Worm (Caenorhabditis elegans) whole organism, mixed stage, embryonic: ENCODE data around the gene C02B8.3.
A peak's percentile ranks its signal among the peaks of the same experiment; 100 is the strongest.

ENCODE experiments used
- M03D4.4 ChIP-seq: sonication (generic microtip); optimal IDR thresholded peaks from 2 replicates; lab custom pipeline; 2017; ENCODE audit warnings: mild to moderate bottlenecking, missing genetic modification characterization, missing compliant biosample characterization
- bed-3 ChIP-seq: fragments of 200-800 bp; sonication (Bioruptor generic); optimal IDR thresholded peaks from 3 replicates; lab custom pipeline; 2018; ENCODE audit warnings: mild to moderate bottlenecking, missing genetic modification characterization, moderate library complexity, missing compliant biosample characterization
- blmp-1 ChIP-seq: fragments of 150-350 bp; optimal IDR thresholded peaks from 2 replicates; lab custom pipeline; 2014; ENCODE audit warnings: missing biosample characterization, missing genetic modification characterization
- ceh-39 ChIP-seq: fragments of 150-350 bp; optimal IDR thresholded peaks from 2 replicates; lab custom pipeline; 2014; ENCODE audit warnings: missing biosample characterization, missing genetic modification characterization
- ceh-43 ChIP-seq: fragments of 200-800 bp; sonication (Bioruptor generic); optimal IDR thresholded peaks from 2 replicates; lab custom pipeline; 2018; ENCODE audit warnings: mild to moderate bottlenecking, missing genetic modification characterization, moderate library complexity, missing compliant biosample characterization
- ceh-83 ChIP-seq: fragments of 200-800 bp; sonication (Bioruptor generic); optimal IDR thresholded peaks from 2 replicates; lab custom pipeline; 2018; ENCODE audit warnings: mild to moderate bottlenecking, missing genetic modification characterization, missing compliant biosample characterization
- ces-1 ChIP-seq: fragments of 150-350 bp; optimal IDR thresholded peaks from 2 replicates; lab custom pipeline; 2014; ENCODE audit warnings: missing biosample characterization, missing genetic modification reagents, missing genetic modification characterization
- cnd-1 ChIP-seq: fragments of 200-800 bp; sonication (Bioruptor generic); optimal IDR thresholded peaks from 2 replicates; lab custom pipeline; 2018; ENCODE audit warnings: mild to moderate bottlenecking, missing genetic modification characterization, missing compliant biosample characterization
- drap-1 ChIP-seq: fragments of 200-800 bp; sonication (Bioruptor generic); optimal IDR thresholded peaks from 3 replicates; lab custom pipeline; 2018; ENCODE audit warnings: mild to moderate bottlenecking, missing genetic modification characterization, missing compliant biosample characterization
- elt-1 ChIP-seq: sonication (generic microtip); optimal IDR thresholded peaks from 2 replicates; lab custom pipeline; 2017; ENCODE audit warnings: missing genetic modification characterization, mild to moderate bottlenecking, missing compliant biosample characterization, antibody characterized with exemption, moderate library complexity, borderline replicate concordance; ENCODE audit not compliant: insufficient read depth
- elt-3 ChIP-seq: fragments of 150-350 bp; optimal IDR thresholded peaks from 2 replicates; lab custom pipeline; 2014; ENCODE audit warnings: missing biosample characterization, missing genetic modification characterization
- flh-1 ChIP-seq: fragments of 200-800 bp; sonication (Bioruptor generic); optimal IDR thresholded peaks from 2 replicates; lab custom pipeline; 2018; ENCODE audit warnings: mild to moderate bottlenecking, missing genetic modification characterization, moderate library complexity, missing compliant biosample characterization
- ham-2 ChIP-seq: fragments of 200-800 bp; sonication (Bioruptor generic); optimal IDR thresholded peaks from 2 replicates; lab custom pipeline; 2018; ENCODE audit warnings: mild to moderate bottlenecking, missing genetic modification characterization, missing compliant biosample characterization
- hlh-1 ChIP-seq: fragments of 150-350 bp; optimal IDR thresholded peaks from 2 replicates; lab custom pipeline; 2014; ENCODE audit warnings: missing biosample characterization, missing genetic modification reagents, missing genetic modification characterization
- lin-13 ChIP-seq: fragments of 150-350 bp; optimal IDR thresholded peaks from 2 replicates; lab custom pipeline; 2014; ENCODE audit warnings: missing biosample characterization, missing genetic modification characterization
- lin-32 ChIP-seq: fragments of 200-800 bp; sonication (Bioruptor generic); optimal IDR thresholded peaks from 2 replicates; lab custom pipeline; 2018; ENCODE audit warnings: mild to moderate bottlenecking, missing genetic modification characterization, missing compliant biosample characterization
- lsy-2 ChIP-seq: fragments of 150-350 bp; optimal IDR thresholded peaks from 2 replicates; lab custom pipeline; 2014; ENCODE audit warnings: missing biosample characterization, missing genetic modification characterization
- mab-5 ChIP-seq: fragments of 150-350 bp; optimal IDR thresholded peaks from 2 replicates; lab custom pipeline; 2014; ENCODE audit warnings: missing biosample characterization, missing genetic modification characterization
- mep-1 ChIP-seq: fragments of 150-350 bp; optimal IDR thresholded peaks from 2 replicates; lab custom pipeline; 2017; ENCODE audit warnings: missing biosample characterization, missing genetic modification reagents, missing genetic modification characterization, inconsistent platforms
- mls-2 ChIP-seq: sonication (generic microtip); optimal IDR thresholded peaks from 2 replicates; lab custom pipeline; 2016; ENCODE audit warnings: mild to moderate bottlenecking, missing genetic modification characterization, moderate library complexity, missing compliant biosample characterization
- nhr-12 ChIP-seq: fragments of 150-350 bp; optimal IDR thresholded peaks from 2 replicates; lab custom pipeline; 2014; ENCODE audit warnings: missing biosample characterization, missing genetic modification characterization
- nhr-2 ChIP-seq: fragments of 150-350 bp; optimal IDR thresholded peaks from 2 replicates; lab custom pipeline; 2014; ENCODE audit warnings: missing biosample characterization, missing genetic modification characterization
- nhr-237 ChIP-seq: fragments of 150-350 bp; optimal IDR thresholded peaks from 2 replicates; lab custom pipeline; 2014; ENCODE audit warnings: missing biosample characterization, missing genetic modification characterization
- nhr-28 ChIP-seq: fragments of 150-350 bp; optimal IDR thresholded peaks from 2 replicates; lab custom pipeline; 2014; ENCODE audit warnings: missing biosample characterization, missing genetic modification characterization
- nhr-76 ChIP-seq: sonication (generic microtip); optimal IDR thresholded peaks from 2 replicates; lab custom pipeline; 2017; ENCODE audit warnings: missing biosample characterization, missing genetic modification characterization
- pha-4 ChIP-seq: fragments of 150-350 bp; optimal IDR thresholded peaks from 2 replicates; lab custom pipeline; 2018; ENCODE audit warnings: missing biosample characterization, missing genetic modification reagents, missing genetic modification characterization
- sem-2 ChIP-seq: fragments of 200-800 bp; sonication (Bioruptor generic); optimal IDR thresholded peaks from 2 replicates; lab custom pipeline; 2018; ENCODE audit warnings: mild to moderate bottlenecking, missing genetic modification characterization, missing compliant biosample characterization
- snpc-4 ChIP-seq: fragments of 150-350 bp; optimal IDR thresholded peaks from 2 replicates; lab custom pipeline; 2014; ENCODE audit warnings: missing biosample characterization, missing genetic modification characterization
- sptf-1 ChIP-seq: sonication (generic microtip); optimal IDR thresholded peaks from 2 replicates; lab custom pipeline; 2017; ENCODE audit warnings: mild to moderate bottlenecking, missing genetic modification characterization, moderate library complexity, missing compliant biosample characterization
- tbx-8 ChIP-seq: fragments of 200-800 bp; sonication (Bioruptor generic); optimal IDR thresholded peaks from 2 replicates; lab custom pipeline; 2018; ENCODE audit warnings: mild to moderate bottlenecking, missing genetic modification characterization, moderate library complexity, missing compliant biosample characterization
- unc-120 ChIP-seq: sonication (generic microtip); optimal IDR thresholded peaks from 2 replicates; lab custom pipeline; 2017; ENCODE audit warnings: missing genetic modification characterization, missing compliant biosample characterization; ENCODE audit not compliant: poor library complexity, severe bottlenecking
- unc-39 ChIP-seq: fragments of 150-350 bp; optimal IDR thresholded peaks from 2 replicates; lab custom pipeline; 2014; ENCODE audit warnings: missing biosample characterization, missing genetic modification characterization
- unc-62 ChIP-seq: fragments of 150-350 bp; optimal IDR thresholded peaks from 2 replicates; lab custom pipeline; 2014; ENCODE audit warnings: missing biosample characterization, missing genetic modification reagents, missing genetic modification characterization
- zip-8 ChIP-seq: fragments of 150-350 bp; optimal IDR thresholded peaks from 2 replicates; lab custom pipeline; 2014; ENCODE audit warnings: missing biosample characterization, missing genetic modification characterization
- ztf-11 ChIP-seq: fragments of 150-350 bp; optimal IDR thresholded peaks from 2 replicates; lab custom pipeline; 2014; ENCODE audit warnings: missing biosample characterization, missing genetic modification characterization

The C02B8.3 gene

DNA sequence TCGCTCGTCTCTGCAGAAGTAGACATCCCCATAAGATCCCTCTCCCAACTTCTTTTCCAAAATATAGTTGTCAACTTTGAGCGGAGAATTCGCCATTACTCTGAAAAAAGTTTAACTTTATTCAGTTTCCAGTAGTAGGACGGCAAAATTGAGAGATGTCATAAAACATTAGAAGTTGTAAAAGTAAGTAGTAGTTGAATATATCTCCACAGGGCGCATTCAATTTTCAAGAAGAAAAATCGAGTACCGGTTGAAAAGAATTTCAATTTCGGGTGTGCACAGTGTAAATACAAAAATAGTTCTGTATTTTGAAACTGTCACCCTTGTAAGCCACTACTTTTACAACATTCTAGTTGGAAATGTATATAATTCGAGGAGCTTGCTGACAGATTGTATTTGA is 11.4 kb downstream of the C02B8.3 start, which contains the start of gene F22F1.2:
TSS of gene F22F1.2 (minus strand) at position 101 of the 400 bp plus-strand sequence.
- no peak for TF ChIP-seq flh-1 (GFP tag; lab: Kevin White, UChicago)
- no peak for TF ChIP-seq nhr-237
- no peak for TF ChIP-seq nhr-2
- TF ChIP-seq ceh-43 (GFP tag; lab: Kevin White, UChicago), result no peak
- TF ChIP-seq unc-39 (tag; lab: Kevin White, UChicago), result no peak
- no peak for TF ChIP-seq lsy-2 (tag; lab: Kevin White, UChicago)
- no peak for TF ChIP-seq mls-2 (tag; lab: Kevin White, UChicago)

DNA sequence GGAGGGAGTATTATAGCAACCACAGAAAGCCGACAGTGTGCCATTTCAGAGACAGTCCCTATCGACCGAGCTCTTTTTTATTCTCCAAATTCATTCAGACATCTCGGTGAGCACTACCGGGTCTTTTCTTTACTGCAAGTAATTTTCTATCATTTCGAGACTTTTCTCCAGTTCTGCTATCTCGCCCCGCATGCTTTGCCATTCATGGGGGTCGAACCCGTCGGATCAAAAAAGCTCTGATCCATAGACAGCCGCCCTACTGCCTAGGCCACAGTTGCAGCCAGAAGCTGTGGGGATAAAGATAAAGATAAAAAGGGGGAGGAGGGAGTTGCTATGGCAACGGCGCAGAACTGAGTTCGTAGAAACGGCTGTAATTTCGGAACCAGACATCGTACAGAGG is 12.2 kb downstream of the C02B8.3 start:
- TF ChIP-seq mep-1 (tag; lab: Kevin White, UChicago), result no peak
- TF ChIP-seq ceh-83 (GFP tag; lab: Kevin White, UChicago), result peak; percentile 56

DNA sequence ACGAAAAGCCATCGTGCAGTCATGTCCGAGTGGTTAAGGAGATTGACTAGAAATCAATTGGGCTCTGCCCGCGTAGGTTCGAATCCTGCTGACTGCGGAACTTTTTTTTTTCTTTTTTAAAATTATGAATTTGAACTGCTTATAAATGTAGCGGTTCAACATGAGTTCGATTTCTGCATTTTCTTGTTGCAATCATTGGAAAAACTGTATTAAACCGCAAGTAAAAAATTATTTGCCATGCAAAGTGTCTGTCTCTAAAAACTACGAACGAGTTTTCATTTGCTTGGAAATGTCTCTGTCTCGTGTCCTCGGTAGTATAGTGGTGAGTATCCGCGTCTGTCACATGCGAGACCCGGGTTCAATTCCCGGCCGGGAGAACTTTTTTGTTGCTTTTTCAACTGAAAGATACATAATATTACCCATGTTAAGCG is 16.2 kb downstream of the C02B8.3 start:
- TF ChIP-seq mep-1 (tag; lab: Kevin White, UChicago), result peak; percentile 12

DNA sequence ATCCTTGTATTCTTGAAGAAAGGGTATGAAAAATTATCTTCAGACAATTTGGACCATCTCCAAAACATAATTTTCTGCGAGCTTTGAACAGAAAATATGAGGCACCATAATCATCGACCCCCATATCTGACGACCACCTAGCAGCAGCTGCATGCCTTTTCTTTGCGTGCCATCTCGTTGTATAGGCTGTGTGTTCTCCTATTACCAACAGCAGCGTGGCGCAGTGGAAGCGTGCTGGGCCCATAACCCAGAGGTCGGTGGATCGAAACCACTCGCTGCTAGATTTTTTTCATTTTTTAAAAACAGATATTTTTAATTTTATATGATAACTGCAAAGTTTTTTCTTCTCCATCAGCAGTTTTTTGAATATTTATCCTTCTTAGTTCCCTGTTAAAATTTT is 16.7 kb downstream of the C02B8.3 start:
- no peak for TF ChIP-seq blmp-1 (tag; lab: Kevin White, UChicago)
- TF ChIP-seq nhr-2, result no peak
- no peak for TF ChIP-seq unc-62 (GFP tag; lab: Kevin White, UChicago)
- peak; percentile 86 for TF ChIP-seq sem-2
- TF ChIP-seq nhr-237, result no peak
- no peak for TF ChIP-seq nhr-76
- peak; percentile 76 for TF ChIP-seq lin-13 (tag; lab: Kevin White, UChicago)
- no peak for TF ChIP-seq zip-8 (tag; lab: Kevin White, UChicago)
- peak; percentile 67 for TF ChIP-seq ham-2 (GFP tag; lab: Kevin White, UChicago)
- no peak for TF ChIP-seq nhr-28
- peak; percentile 94 for TF ChIP-seq sptf-1
- no peak for TF ChIP-seq hlh-1 (tag; lab: Kevin White, UChicago)
- TF ChIP-seq drap-1, result peak; percentile 87
- peak; percentile 50 for TF ChIP-seq unc-120 (tag; lab: Kevin White, UChicago)
- no peak for TF ChIP-seq unc-39 (tag; lab: Kevin White, UChicago)
- TF ChIP-seq lin-32 (GFP tag; lab: Kevin White, UChicago), result peak; percentile 71
- no peak for TF ChIP-seq snpc-4 (tag; lab: Kevin White, UChicago)
- peak; percentile 65 for TF ChIP-seq flh-1 (GFP tag; lab: Kevin White, UChicago)
- peak; percentile 66 for TF ChIP-seq pha-4 (tag; lab: Kevin White, UChicago)
- no peak for TF ChIP-seq mab-5 (tag; lab: Kevin White, UChicago)
- TF ChIP-seq ces-1 (GFP tag; lab: Kevin White, UChicago), result peak; percentile 5
- peak; percentile 91 for TF ChIP-seq ceh-83 (GFP tag; lab: Kevin White, UChicago)
- no peak for TF ChIP-seq lsy-2 (tag; lab: Kevin White, UChicago)
- TF ChIP-seq nhr-12, result no peak
- TF ChIP-seq ceh-43 (GFP tag; lab: Kevin White, UChicago), result peak; percentile 85
- TF ChIP-seq ceh-39 (tag; lab: Kevin White, UChicago), result no peak
- TF ChIP-seq mls-2 (tag; lab: Kevin White, UChicago), result peak; percentile 92
- TF ChIP-seq M03D4.4, result peak; percentile 91
- TF ChIP-seq elt-3 (tag; lab: Kevin White, UChicago), result no peak
- TF ChIP-seq ztf-11 (tag; lab: Kevin White, UChicago), result peak; percentile 19
- peak; percentile 87 for TF ChIP-seq cnd-1 (tag; lab: Kevin White, UChicago)
- TF ChIP-seq elt-1, result no peak
- peak; percentile 4 for TF ChIP-seq mep-1 (tag; lab: Kevin White, UChicago)
- peak; percentile 85 for TF ChIP-seq bed-3 (GFP tag; lab: Kevin White, UChicago)
- peak; percentile 79 for TF ChIP-seq tbx-8 (GFP tag; lab: Kevin White, UChicago)
